Worm (Caenorhabditis elegans) whole organism, L2 larva: ENCODE results near the gene C52A10.3.

Source experiments
- ama-1 ChIP-seq: fragments of 150-350 bp; optimal IDR thresholded peaks from 2 replicates; lab custom pipeline; 2018; ENCODE audit warnings: inconsistent platforms
- lin-39 ChIP-seq: fragments of 150-350 bp; optimal IDR thresholded peaks from 2 replicates; lab custom pipeline; 2014; ENCODE audit warnings: missing biosample characterization, missing genetic modification reagents, missing genetic modification characterization
- mdl-1 ChIP-seq, 2 experiments: fragments of 150-350 bp in 1 of 2; sonication (generic microtip) in 1 of 2; optimal IDR thresholded peaks; 2 replicates each; lab custom pipeline; 2017; ENCODE audit warnings: missing biosample characterization in 2 of 2, missing genetic modification characterization in 2 of 2
- nhr-23 ChIP-seq: fragments of 150-350 bp; optimal IDR thresholded peaks from 2 replicates; lab custom pipeline; 2014; ENCODE audit warnings: missing biosample characterization, missing genetic modification reagents, missing genetic modification characterization
- snpc-4 ChIP-seq: fragments of 150-350 bp; optimal IDR thresholded peaks from 2 replicates; lab custom pipeline; 2014; ENCODE audit warnings: missing biosample characterization, missing genetic modification characterization

DNA sequence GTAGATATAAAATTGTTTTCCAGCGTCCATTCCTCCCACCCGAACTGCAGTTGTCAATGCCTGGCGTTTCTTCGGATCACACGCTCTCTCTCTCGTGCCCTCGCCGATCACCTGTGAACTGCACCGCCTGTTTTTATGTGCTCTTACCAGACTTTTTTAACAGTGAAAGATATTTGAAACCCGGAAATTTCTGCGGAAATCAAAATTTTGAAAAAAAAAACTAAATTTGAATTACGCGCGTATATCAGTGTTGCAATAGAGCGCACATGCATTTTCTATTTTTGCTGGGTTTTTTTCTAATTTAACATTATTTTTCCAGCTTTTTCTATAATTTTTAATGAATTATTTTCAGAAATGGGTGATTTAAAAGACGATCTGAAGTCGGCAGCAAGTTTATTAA is 35.2 kb downstream of the C52A10.3 start, which contains the start of gene ttc-37:
- no peak for TF ChIP-seq nhr-23
- TF ChIP-seq ama-1 (lab: Kevin White, UChicago), result no peak
- no peak for TF ChIP-seq snpc-4 (tag; lab: Kevin White, UChicago)
- TF ChIP-seq mdl-1 (tag; optimal IDR thresholded peaks at IDR 0.05; lab: Kevin White, UChicago), result no peak
- TF ChIP-seq lin-39, result no peak
